Worm (Caenorhabditis elegans) whole organism, L3 larva: ENCODE data around the gene mip-2.

Experiments used
- daf-12 ChIP-seq: fragments of 150-350 bp; optimal IDR thresholded peaks from 2 replicates; lab custom pipeline; 2014; ENCODE audit warnings: missing biosample characterization, missing genetic modification reagents, missing genetic modification characterization
- egl-27 ChIP-seq: sonication (generic microtip); optimal IDR thresholded peaks from 4 replicates; lab custom pipeline; 2017; ENCODE audit warnings: missing biosample characterization, missing genetic modification reagents, missing genetic modification characterization
- elt-2 ChIP-seq: sonication (generic microtip); optimal IDR thresholded peaks from 2 replicates; lab custom pipeline; 2016; ENCODE audit warnings: missing genetic modification reagents, mild to moderate bottlenecking, missing genetic modification characterization, missing compliant biosample characterization
- elt-3 ChIP-seq, 3 experiments: fragments of 150-350 bp in 1 of 3; sonication (generic microtip) in 2 of 3; optimal IDR thresholded peaks; 2 replicates in 2 of 3; 4 replicates in 1 of 3; lab custom pipeline; 2014 to 2017; ENCODE audit warnings: missing biosample characterization in 3 of 3, missing genetic modification characterization in 3 of 3
- fkh-10 ChIP-seq: sonication (generic microtip); optimal IDR thresholded peaks from 2 replicates; lab custom pipeline; 2017; ENCODE audit warnings: missing biosample characterization, missing genetic modification reagents, missing genetic modification characterization
- fkh-2 ChIP-seq: fragments of 150-350 bp; optimal IDR thresholded peaks from 2 replicates; lab custom pipeline; 2014; ENCODE audit warnings: missing biosample characterization, missing genetic modification reagents, missing genetic modification characterization
- fos-1 ChIP-seq: fragments of 150-350 bp; optimal IDR thresholded peaks from 2 replicates; lab custom pipeline; 2014; ENCODE audit warnings: missing biosample characterization, missing genetic modification characterization
- lin-15B ChIP-seq: fragments of 150-350 bp; optimal IDR thresholded peaks from 2 replicates; lab custom pipeline; 2014; ENCODE audit warnings: missing biosample characterization, missing genetic modification characterization
- lin-39 ChIP-seq: fragments of 150-350 bp; optimal IDR thresholded peaks from 2 replicates; lab custom pipeline; 2018; ENCODE audit warnings: missing biosample characterization, missing genetic modification reagents, missing genetic modification characterization
- mdl-1 ChIP-seq: fragments of 150-350 bp; optimal IDR thresholded peaks from 2 replicates; lab custom pipeline; 2014; ENCODE audit warnings: missing biosample characterization, missing genetic modification characterization
- nhr-23 ChIP-seq: fragments of 150-350 bp; optimal IDR thresholded peaks from 2 replicates; lab custom pipeline; 2014; ENCODE audit warnings: missing biosample characterization, missing genetic modification reagents, missing genetic modification characterization
- nhr-237 ChIP-seq: fragments of 150-350 bp; optimal IDR thresholded peaks from 2 replicates; lab custom pipeline; 2014; ENCODE audit warnings: missing biosample characterization, missing genetic modification characterization
- nhr-28 ChIP-seq: fragments of 150-350 bp; optimal IDR thresholded peaks from 2 replicates; lab custom pipeline; 2014; ENCODE audit warnings: missing biosample characterization, missing genetic modification characterization
- nhr-67 ChIP-seq: fragments of 150-350 bp; optimal IDR thresholded peaks from 2 replicates; lab custom pipeline; 2014; ENCODE audit warnings: missing biosample characterization, missing genetic modification characterization
- nhr-76 ChIP-seq: fragments of 150-350 bp; sonication (generic microtip); optimal IDR thresholded peaks from 5 replicates; lab custom pipeline; 2014; ENCODE audit warnings: missing biosample characterization, missing genetic modification characterization
- sea-2 ChIP-seq: fragments of 150-350 bp; sonication (generic microtip); optimal IDR thresholded peaks from 4 replicates; lab custom pipeline; 2014; ENCODE audit warnings: missing biosample characterization, missing genetic modification reagents, missing genetic modification characterization
- unc-62 ChIP-seq: fragments of 150-350 bp; sonication (generic microtip); optimal IDR thresholded peaks from 4 replicates; lab custom pipeline; 2014; ENCODE audit warnings: missing biosample characterization, missing genetic modification reagents, missing genetic modification characterization
- ztf-11 ChIP-seq: fragments of 150-350 bp; optimal IDR thresholded peaks from 2 replicates; lab custom pipeline; 2014; ENCODE audit warnings: missing biosample characterization, missing genetic modification characterization
- ztf-4 ChIP-seq: fragments of 150-350 bp; optimal IDR thresholded peaks from 2 replicates; lab custom pipeline; 2014; ENCODE audit warnings: missing biosample characterization, missing genetic modification characterization

Gene mip-2

ce11 chrV:13619752-13620151, 52.0 kb downstream of the mip-2 start, which contains the start of gene srd-11:
TSS of gene srd-11 (minus strand) at chrV:13619852.
- TF ChIP-seq nhr-23 (tag; lab: Kevin White, UChicago) (no peak), elt-3 (tag; optimal IDR thresholded peaks at IDR 0.05; lab: Kevin White, UChicago) (no peak), daf-12 (no peak), nhr-76 (tag; lab: Kevin White, UChicago) (no peak), nhr-67 (tag; lab: Kevin White, UChicago) (no peak), ztf-4 (tag; lab: Kevin White, UChicago) (no peak), unc-62 (no peak), fos-1 (tag; lab: Kevin White, UChicago) (no peak), lin-15B (no peak), nhr-28 (tag; lab: Kevin White, UChicago) (no peak), lin-39 (tag; lab: Kevin White, UChicago) (no peak), mdl-1 (tag; lab: Kevin White, UChicago) (no peak), ztf-11 (tag; lab: Kevin White, UChicago) (no peak), fkh-2 (no peak), elt-2 (tag; lab: Kevin White, UChicago) (no peak), egl-27 (tag; lab: Kevin White, UChicago) (no peak), fkh-10 (GFP tag; lab: Kevin White, UChicago) (no peak), nhr-237 (tag; lab: Kevin White, UChicago) (no peak), sea-2 (GFP tag; lab: Kevin White, UChicago) (no peak)
- TF ChIP-seq, all 47 proteins: peak for 0
